Fruit fly (Drosophila melanogaster) whole organism, embryonic: ENCODE data around the gene FucTA.

Experiments
- CG1603 ChIP-seq: fragments of 200-800 bp; sonication (Bioruptor generic); optimal IDR thresholded peaks from 2 replicates; lab custom pipeline; 2019; ENCODE audit warnings: missing biosample characterization, mild to moderate bottlenecking, missing genetic modification characterization, moderate library complexity
- CG18262 ChIP-seq: fragments of 200-800 bp; optimal IDR thresholded peaks from 3 replicates; lab custom pipeline; 2019; ENCODE audit warnings: missing biosample characterization, mild to moderate bottlenecking, missing genetic modification characterization, moderate library complexity
- Chrac-16 ChIP-seq: fragments of 200-800 bp; sonication (Bioruptor generic); optimal IDR thresholded peaks from 3 replicates; lab custom pipeline; 2016; ENCODE audit warnings: missing biosample characterization, missing genetic modification characterization
- Doc2 ChIP-seq: fragments of 200-800 bp; sonication (Bioruptor generic); IDR thresholded peaks from 2 replicates; pipeline ENCODE4 v1.3.6; 2022; ENCODE audit warnings: missing biosample characterization, missing genetic modification characterization
- NFAT ChIP-seq: fragments of 200-800 bp; sonication (Bioruptor generic); IDR thresholded peaks from 2 replicates; pipeline ENCODE4 v1.3.6; 2022; ENCODE audit warnings: missing biosample characterization, missing genetic modification characterization
- lab ChIP-seq: fragments of 200-800 bp; sonication (Bioruptor generic); optimal IDR thresholded peaks from 3 replicates; lab custom pipeline; 2017; ENCODE audit warnings: missing biosample characterization, missing genetic modification characterization, mild to moderate bottlenecking, moderate library complexity, missing genetic modification reagents

- peak; percentile 12 for TF ChIP-seq CG18262
- TF ChIP-seq Doc2 (GFP tag; lab: Robert Waterston, UW), result no peak
- TF ChIP-seq CG1603, result no peak
- TF ChIP-seq NFAT (GFP tag; lab: Robert Waterston, UW), result no peak
- TF ChIP-seq Chrac-16 (GFP tag; lab: Kevin White, UChicago), result no peak
- TF ChIP-seq lab (GFP tag; lab: Kevin White, UChicago), result no peak
These were observed 38.0 kb upstream of the FucTA start for dm6 chr3L:15108948-15109347.
